Worm (Caenorhabditis elegans) whole organism, L1 larva: ENCODE results near the gene wrt-3.

Experiments used
- C16A3.4 ChIP-seq: fragments of 150-350 bp; optimal IDR thresholded peaks from 2 replicates; lab custom pipeline; 2014; ENCODE audit warnings: missing biosample characterization, missing genetic modification characterization
- C34B4.2 ChIP-seq: sonication (generic microtip); optimal IDR thresholded peaks from 2 replicates; lab custom pipeline; 2017; ENCODE audit warnings: mild to moderate bottlenecking, missing genetic modification characterization, missing compliant biosample characterization
- F16B12.6 ChIP-seq: fragments of 150-350 bp; optimal IDR thresholded peaks from 2 replicates; lab custom pipeline; 2014; ENCODE audit warnings: missing biosample characterization, missing genetic modification characterization
- Y116A8C.19 ChIP-seq: sonication (generic microtip); optimal IDR thresholded peaks from 2 replicates; lab custom pipeline; 2016; ENCODE audit warnings: missing compliant biosample characterization, missing genetic modification characterization, borderline replicate concordance
- aly-2 ChIP-seq: fragments of 150-350 bp; optimal IDR thresholded peaks from 2 replicates; lab custom pipeline; 2014; ENCODE audit warnings: missing biosample characterization, missing genetic modification characterization
- blmp-1 ChIP-seq: fragments of 150-350 bp; optimal IDR thresholded peaks from 2 replicates; lab custom pipeline; 2014; ENCODE audit warnings: missing biosample characterization, missing genetic modification characterization
- ceh-90 ChIP-seq: sonication (generic microtip); optimal IDR thresholded peaks from 2 replicates; lab custom pipeline; 2016; ENCODE audit warnings: missing genetic modification characterization, missing compliant biosample characterization
- efl-1 ChIP-seq, 4 experiments: fragments of 150-350 bp; optimal IDR thresholded peaks in 3 of 4; peaks in 1 of 4; 1 replicate in 1 of 4; 2 replicates in 3 of 4; lab custom pipeline; 2014; ENCODE audit warnings: missing biosample characterization in 2 of 4, missing genetic modification characterization in 2 of 4, missing genetic modification reagents in 2 of 4
- efl-3 ChIP-seq: fragments of 200-800 bp; sonication (Bioruptor generic); optimal IDR thresholded peaks from 2 replicates; lab custom pipeline; 2018; ENCODE audit warnings: mild to moderate bottlenecking, missing genetic modification characterization, missing compliant biosample characterization
- ets-5 ChIP-seq: fragments of 200-800 bp; sonication (Bioruptor generic); IDR thresholded peaks from 2 replicates; pipeline ENCODE4 v1.3.6; 2022; ENCODE audit warnings: missing genetic modification characterization, missing compliant biosample characterization
- fkh-10 ChIP-seq: sonication (generic microtip); optimal IDR thresholded peaks from 2 replicates; lab custom pipeline; 2017; ENCODE audit warnings: missing biosample characterization, missing genetic modification reagents, missing genetic modification characterization
- fkh-4 ChIP-seq: sonication (generic microtip); optimal IDR thresholded peaks from 2 replicates; lab custom pipeline; 2016; ENCODE audit warnings: missing compliant biosample characterization, missing genetic modification characterization, borderline replicate concordance
- fkh-8 ChIP-seq: sonication (generic microtip); optimal IDR thresholded peaks from 2 replicates; lab custom pipeline; 2016; ENCODE audit warnings: mild to moderate bottlenecking, missing genetic modification characterization, missing compliant biosample characterization
- fos-1 ChIP-seq: fragments of 150-350 bp; optimal IDR thresholded peaks from 2 replicates; lab custom pipeline; 2014; ENCODE audit warnings: missing biosample characterization, missing genetic modification characterization
- hlh-17 ChIP-seq: fragments of 200-800 bp; sonication (Bioruptor generic); optimal IDR thresholded peaks from 2 replicates; lab custom pipeline; 2018; ENCODE audit warnings: missing genetic modification characterization, mild to moderate bottlenecking, missing compliant biosample characterization, moderate library complexity, borderline replicate concordance
- hlh-4 ChIP-seq: sonication (generic microtip); optimal IDR thresholded peaks from 2 replicates; lab custom pipeline; 2016; ENCODE audit warnings: mild to moderate bottlenecking, missing genetic modification characterization, missing compliant biosample characterization
- hpl-2 ChIP-seq: fragments of 150-350 bp; optimal IDR thresholded peaks from 2 replicates; lab custom pipeline; 2014; ENCODE audit warnings: missing biosample characterization, missing genetic modification reagents, missing genetic modification characterization
- isw-1 ChIP-seq: fragments of 200-800 bp; sonication (Bioruptor generic); IDR thresholded peaks from 2 replicates; pipeline ENCODE4 v1.3.6; 2022; ENCODE audit warnings: missing genetic modification characterization, missing compliant biosample characterization
- lin-14 ChIP-seq: fragments of 200-800 bp; sonication (Bioruptor generic); optimal IDR thresholded peaks from 2 replicates; lab custom pipeline; 2018; ENCODE audit warnings: mild to moderate bottlenecking, missing genetic modification characterization, moderate library complexity, missing compliant biosample characterization
- lin-39 ChIP-seq: fragments of 150-350 bp; optimal IDR thresholded peaks from 2 replicates; lab custom pipeline; 2014; ENCODE audit warnings: missing biosample characterization, missing genetic modification reagents, missing genetic modification characterization
- lir-3 ChIP-seq: sonication (generic microtip); optimal IDR thresholded peaks from 2 replicates; lab custom pipeline; 2016; ENCODE audit warnings: mild to moderate bottlenecking, missing genetic modification characterization, moderate library complexity, missing compliant biosample characterization; ENCODE audit not compliant: poor library complexity
- mep-1 ChIP-seq: fragments of 150-350 bp; optimal IDR thresholded peaks from 2 replicates; lab custom pipeline; 2014; ENCODE audit warnings: missing biosample characterization, missing genetic modification characterization
- nhr-12 ChIP-seq: sonication (generic microtip); optimal IDR thresholded peaks from 2 replicates; lab custom pipeline; 2017; ENCODE audit warnings: missing biosample characterization, missing genetic modification characterization
- nhr-19 ChIP-seq: fragments of 200-800 bp; sonication (Bioruptor generic); conservative IDR thresholded peaks from 2 replicates; pipeline ENCODE4 v1.3.6; 2022; ENCODE audit warnings: missing genetic modification characterization, missing compliant biosample characterization
- nhr-237 ChIP-seq: fragments of 150-350 bp; optimal IDR thresholded peaks from 2 replicates; lab custom pipeline; 2014; ENCODE audit warnings: missing biosample characterization, missing genetic modification characterization
- nhr-28 ChIP-seq: fragments of 150-350 bp; optimal IDR thresholded peaks from 2 replicates; lab custom pipeline; 2014; ENCODE audit warnings: missing biosample characterization, missing genetic modification characterization
- nhr-47 ChIP-seq: sonication (generic microtip); optimal IDR thresholded peaks from 2 replicates; lab custom pipeline; 2016; ENCODE audit warnings: mild to moderate bottlenecking, missing genetic modification characterization, moderate library complexity, missing compliant biosample characterization
- nhr-71 ChIP-seq: sonication (generic microtip); optimal IDR thresholded peaks from 2 replicates; lab custom pipeline; 2016; ENCODE audit warnings: mild to moderate bottlenecking, missing genetic modification characterization, moderate library complexity, missing compliant biosample characterization
- pax-3 ChIP-seq: fragments of 200-800 bp; sonication (Bioruptor generic); optimal IDR thresholded peaks from 2 replicates; lab custom pipeline; 2018; ENCODE audit warnings: mild to moderate bottlenecking, missing genetic modification characterization, moderate library complexity, missing compliant biosample characterization
- pqm-1 ChIP-seq: sonication (generic microtip); optimal IDR thresholded peaks from 3 replicates; lab custom pipeline; 2017; ENCODE audit warnings: missing biosample characterization, missing genetic modification characterization
- sox-4 ChIP-seq: sonication (generic microtip); optimal IDR thresholded peaks from 2 replicates; lab custom pipeline; 2016; ENCODE audit warnings: missing genetic modification characterization, missing compliant biosample characterization
- sup-37 ChIP-seq: fragments of 200-800 bp; sonication (Bioruptor generic); optimal IDR thresholded peaks from 2 replicates; lab custom pipeline; 2018; ENCODE audit warnings: mild to moderate bottlenecking, missing genetic modification characterization, missing compliant biosample characterization
- unc-130 ChIP-seq: fragments of 150-350 bp; optimal IDR thresholded peaks from 2 replicates; lab custom pipeline; 2017; ENCODE audit warnings: missing biosample characterization, missing genetic modification characterization, inconsistent platforms
- unc-30 ChIP-seq: sonication (generic microtip); optimal IDR thresholded peaks from 2 replicates; lab custom pipeline; 2017; ENCODE audit warnings: missing biosample characterization, missing genetic modification characterization
- unc-86 ChIP-seq: sonication (generic microtip); optimal IDR thresholded peaks from 2 replicates; lab custom pipeline; 2016; ENCODE audit warnings: missing genetic modification characterization, missing compliant biosample characterization
- unc-98 ChIP-seq: fragments of 200-800 bp; sonication (Bioruptor generic); IDR thresholded peaks from 2 replicates; pipeline ENCODE4 v1.3.6; 2022; ENCODE audit warnings: missing genetic modification characterization, missing compliant biosample characterization
- vab-15 ChIP-seq: sonication (generic microtip); optimal IDR thresholded peaks from 2 replicates; lab custom pipeline; 2017; ENCODE audit warnings: missing genotype, mild to moderate bottlenecking, missing genetic modification characterization, missing compliant biosample characterization
- zag-1 ChIP-seq: fragments of 150-350 bp; optimal IDR thresholded peaks from 2 replicates; lab custom pipeline; 2014; ENCODE audit warnings: missing biosample characterization, missing genetic modification characterization
- ztf-11 ChIP-seq, 2 experiments: sonication (generic microtip); optimal IDR thresholded peaks; 2 replicates each; lab custom pipeline; 2016 to 2017; ENCODE audit warnings: missing genetic modification characterization in 2 of 2, missing biosample characterization in 1 of 2, missing compliant biosample characterization in 1 of 2

The wrt-3 gene

ce11 chrIV:9444417-9445026 lies 32.7 kb downstream of the wrt-3 start (continued):
- TF ChIP-seq mep-1 (tag; lab: Kevin White, UChicago) (peak; percentile 90), unc-130 (tag; lab: Kevin White, UChicago) (peak; percentile 76), unc-86 (tag; lab: Kevin White, UChicago) (peak; percentile 93), fkh-8 (peak; percentile 94), nhr-19 (GFP tag; lab: Robert Waterston, UW) (peak; percentile 96), isw-1 (GFP tag; lab: Robert Waterston, UW) (peak; percentile 84), nhr-12 (tag; lab: Kevin White, UChicago) (no peak), nhr-28 (no peak), nhr-47 (tag; lab: Kevin White, UChicago) (peak; percentile 97), efl-1 (optimal IDR thresholded peaks at IDR 0.05; lab: Kevin White, UChicago) (peak; percentile 83 to 84), efl-1 (GFP tag; optimal IDR thresholded peaks at IDR 0.05 in 1 of 2; lab: Kevin White, UChicago) (peak; percentile 70 to 97), ztf-11 (tag; optimal IDR thresholded peaks at IDR 0.05; lab: Kevin White, UChicago) (peak in 1 of 2 experiments; percentile 89), pqm-1 (tag; lab: Kevin White, UChicago) (no peak), zag-1 (tag; lab: Kevin White, UChicago) (peak; percentile 61), fos-1 (tag; lab: Kevin White, UChicago) (peak; percentile 89), unc-30 (tag; lab: Kevin White, UChicago) (no peak), ets-5 (no peak), hlh-4 (tag; lab: Kevin White, UChicago) (no peak), fkh-4 (tag; lab: Kevin White, UChicago) (peak; percentile 52), sup-37 (GFP tag; lab: Kevin White, UChicago) (peak; percentile 46), C16A3.4 (tag; lab: Kevin White, UChicago) (peak; percentile 92), sox-4 (tag; lab: Kevin White, UChicago) (peak; percentile 80), C34B4.2 (tag; lab: Kevin White, UChicago) (no peak), unc-98 (GFP tag; lab: Robert Waterston, UW) (0 out of 2 replicates have a peak, but pooled peaks have one; percentile 19), vab-15 (tag; lab: Kevin White, UChicago) (peak; percentile 48), lir-3 (tag; lab: Kevin White, UChicago) (peak; percentile 72), fkh-10 (peak; percentile 87), blmp-1 (peak; percentile 62), nhr-237 (tag; lab: Kevin White, UChicago) (peak; percentile 87), hpl-2 (peak; percentile 88), efl-3 (GFP tag; lab: Kevin White, UChicago) (peak; percentile 30), F16B12.6 (tag; lab: Kevin White, UChicago) (peak; percentile 51), lin-39 (tag; lab: Kevin White, UChicago) (peak; percentile 86), aly-2 (peak; percentile 93), pax-3 (peak; percentile 85), Y116A8C.19 (tag; lab: Kevin White, UChicago) (no peak), ceh-90 (tag; lab: Kevin White, UChicago) (no peak)

- TF ChIP-seq Y116A8C.19 (tag; lab: Kevin White, UChicago) = no peak
- no peak for TF ChIP-seq nhr-19 (GFP tag; lab: Robert Waterston, UW)
- TF ChIP-seq nhr-71 (tag; lab: Kevin White, UChicago) = no peak
- no peak for TF ChIP-seq lir-3 (tag; lab: Kevin White, UChicago)
- TF ChIP-seq hlh-17 = no peak
- no peak for TF ChIP-seq lin-14 (GFP tag; lab: Kevin White, UChicago)
Measured at ce11 chrIV:9443940-9444339, 33.3 kb downstream of the wrt-3 start, which contains the start of gene F38E11.9. TSS of gene F38E11.9 (minus strand) at chrIV:9444040.
